Fruit fly (Drosophila melanogaster): Measurements from ENCODE around the gene CG6296.

CG6296 gene

DNA sequence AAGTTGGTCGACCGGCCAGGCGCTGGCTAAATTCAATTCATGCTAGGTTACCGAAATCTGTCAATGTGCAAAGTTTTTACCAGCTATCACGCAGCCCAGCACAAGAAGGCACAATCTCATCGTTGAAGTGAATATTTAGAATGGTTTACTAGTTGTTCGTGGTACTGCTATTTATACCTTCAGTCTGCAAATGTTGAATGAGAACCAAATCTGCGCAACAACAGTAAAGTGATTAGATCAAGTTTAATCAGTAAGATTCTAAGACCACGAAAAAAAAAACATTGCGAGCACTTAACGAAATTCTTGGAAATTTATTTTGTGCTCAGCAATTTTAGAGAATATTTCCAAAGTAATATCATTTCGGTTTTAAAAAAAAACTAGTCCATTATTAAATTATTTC lies at the start of gene CG6296:
Gene CG6296, minus strand, starts transcription at position 132 of the 400 bp plus-strand sequence.
- TF ChIP-seq CG4318 (GFP tag; optimal IDR thresholded peaks at IDR 0.05) (no peak), vri (GFP tag; optimal IDR thresholded peaks at IDR 0.05) (no peak), acj6 (GFP tag; optimal IDR thresholded peaks at IDR 0.05) (no peak), CG6808 (GFP tag; optimal IDR thresholded peaks at IDR 0.05) (no peak)

DNA sequence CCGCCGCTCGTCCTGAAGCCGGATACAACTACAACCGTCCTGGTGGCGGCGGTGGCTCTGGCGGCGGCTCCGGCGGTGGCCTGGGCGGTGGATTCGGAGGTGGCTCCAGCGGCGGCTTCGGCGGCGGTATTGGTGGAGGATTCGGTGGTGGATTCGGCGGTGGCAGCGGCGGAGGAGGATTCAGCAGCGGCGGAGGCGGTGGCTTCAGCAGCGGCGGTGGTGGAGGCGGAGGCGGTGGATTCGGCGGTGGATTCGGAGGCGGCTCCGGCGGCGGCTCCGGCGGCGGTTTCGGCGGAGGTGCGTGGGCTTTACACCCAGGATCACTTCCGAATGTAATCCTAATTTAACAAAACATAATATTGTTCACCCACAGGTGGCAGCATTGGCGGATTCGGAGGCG lies 44.3 kb upstream of the CG6296 start:
- TF ChIP-seq fkh (GFP tag; optimal IDR thresholded peaks at IDR 0.05): no peak
- no peak for TF ChIP-seq CG9139 (GFP tag; optimal IDR thresholded peaks at IDR 0.05)
- TF ChIP-seq CG3919 (GFP tag; optimal IDR thresholded peaks at IDR 0.05): no peak
- TF ChIP-seq Eip78C (GFP tag): no peak
- no peak for TF ChIP-seq CG16779 (tag; optimal IDR thresholded peaks at IDR 0.05)
- no peak for TF ChIP-seq dac (GFP tag; optimal IDR thresholded peaks at IDR 0.05)
- no peak for TF ChIP-seq CG6854 (GFP tag; optimal IDR thresholded peaks at IDR 0.05)
- TF ChIP-seq Eip75B (GFP tag; optimal IDR thresholded peaks at IDR 0.05): no peak
- no peak for TF ChIP-seq CG11902 (GFP tag; optimal IDR thresholded peaks at IDR 0.05)
- no peak for TF ChIP-seq CG6792 (GFP tag; optimal IDR thresholded peaks at IDR 0.05)
- TF ChIP-seq salr (GFP tag; optimal IDR thresholded peaks at IDR 0.05): no peak

DNA sequence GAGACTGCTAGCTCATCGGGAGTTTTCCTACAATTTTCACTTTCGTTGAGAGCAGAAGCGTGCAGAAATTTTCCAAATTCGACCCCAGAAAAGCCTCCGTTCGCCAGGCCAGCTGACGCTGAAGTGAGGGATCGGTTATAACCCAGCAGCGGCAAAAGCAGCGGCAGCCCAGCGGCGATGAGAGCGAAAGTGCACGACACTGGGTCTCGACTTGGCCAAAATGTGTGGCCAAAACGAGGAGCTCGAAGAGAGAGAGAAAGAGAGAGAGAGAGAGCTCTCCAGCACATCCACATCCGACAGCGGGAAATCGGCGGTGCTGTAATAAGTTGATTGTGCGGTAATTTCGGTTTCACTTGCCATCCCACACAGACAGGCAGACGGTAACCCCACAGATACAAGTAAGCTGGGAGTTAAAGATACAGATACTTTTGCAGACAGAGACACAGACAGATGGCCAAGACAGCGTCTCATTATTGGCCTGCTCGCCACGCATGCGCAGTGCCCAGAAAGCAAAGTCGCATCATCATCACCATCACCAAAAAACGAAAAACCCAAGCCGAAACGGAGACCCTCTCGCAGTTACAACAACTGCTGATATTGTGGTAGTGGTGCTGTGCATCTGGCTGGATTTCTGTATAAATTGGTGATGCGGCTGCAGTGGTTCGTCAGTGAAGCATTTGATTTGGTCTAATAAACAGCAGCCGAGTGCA lies 43.4 kb upstream of the CG6296 start, which contains the start of gene TwdlT:
Gene TwdlT, plus strand, starts transcription at position 660 of the 710 bp plus-strand sequence.
- TF ChIP-seq Blimp-1 (GFP tag; optimal IDR thresholded peaks at IDR 0.05): peak; percentile 95
- TF ChIP-seq CG10631 (GFP tag; optimal IDR thresholded peaks at IDR 0.05): no peak
- TF ChIP-seq svp (GFP tag): peak; percentile 15

DNA sequence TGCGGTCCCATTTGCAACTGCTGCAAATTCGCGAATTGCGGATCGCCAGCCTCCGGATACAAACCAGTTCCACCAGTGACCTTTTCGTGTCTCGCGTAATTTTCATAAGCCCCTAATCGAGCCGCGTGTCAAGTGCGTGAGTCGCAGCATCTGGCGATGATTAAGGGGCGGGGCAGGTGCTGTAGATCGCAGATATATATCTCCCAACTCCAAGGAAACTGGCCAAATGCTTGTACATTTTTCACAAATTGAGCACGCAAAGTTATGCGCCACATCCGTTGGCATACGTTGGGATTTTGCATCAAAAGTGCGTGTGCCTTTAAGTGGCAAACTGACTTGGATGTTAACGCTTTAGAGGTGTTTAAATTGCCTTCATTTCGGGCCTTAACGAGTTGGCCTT lies 34.8 kb upstream of the CG6296 start:
- TF ChIP-seq CG15336 (GFP tag; IDR thresholded peaks at IDR 0.05): no peak
- TF ChIP-seq salr (GFP tag; optimal IDR thresholded peaks at IDR 0.05): no peak
- TF ChIP-seq Met (GFP tag; optimal IDR thresholded peaks at IDR 0.05): no peak
- no peak for TF ChIP-seq CG16779 (tag; optimal IDR thresholded peaks at IDR 0.05)
- peak; percentile 8 for TF ChIP-seq Eip78C (GFP tag)
- peak in 1 of 2 experiments; percentile 93 for TF ChIP-seq ss (GFP tag; optimal IDR thresholded peaks at IDR 0.05)
- no peak for TF ChIP-seq CG32006 (GFP tag; optimal IDR thresholded peaks at IDR 0.05)
- no peak for TF ChIP-seq CG11294 (GFP tag; IDR thresholded peaks at IDR 0.05)

DNA sequence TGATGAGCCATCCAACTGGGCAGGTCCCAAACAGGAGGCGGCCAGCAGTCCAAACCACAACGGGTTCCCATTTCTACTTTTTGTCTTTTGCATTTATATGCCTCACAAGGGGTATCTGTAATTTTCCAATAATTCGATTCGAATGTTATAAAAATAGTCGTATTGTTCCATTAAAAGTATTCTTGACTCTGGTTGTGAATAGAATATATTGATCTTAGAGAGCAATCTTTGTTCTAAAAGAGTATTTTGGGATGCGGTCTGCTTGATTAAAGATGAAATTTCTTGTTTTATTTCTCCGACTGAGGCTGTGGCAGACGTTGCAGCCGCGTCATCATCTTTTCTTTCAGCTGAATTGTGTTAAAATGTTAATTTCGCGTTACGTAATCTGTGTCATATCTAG lies 28.7 kb upstream of the CG6296 start:
- TF ChIP-seq svp (GFP tag) (no peak), Eip78C (GFP tag) (peak; percentile 68), Hr4 (GFP tag; optimal IDR thresholded peaks at IDR 0.05) (peak; percentile 23), CG8119 (GFP tag; IDR thresholded peaks at IDR 0.05) (peak; percentile 51; the same call in 1 of the 3 replicates), acj6 (GFP tag; optimal IDR thresholded peaks at IDR 0.05) (no peak), net (GFP tag; optimal IDR thresholded peaks at IDR 0.05) (no peak), eg (GFP tag; IDR thresholded peaks at IDR 0.05) (peak; percentile 41; the same call in 1 of the 3 replicates), CG6163 (GFP tag; IDR thresholded peaks at IDR 0.05) (peak; percentile 30; the same call in 1 of the 3 replicates), CG6808 (GFP tag; optimal IDR thresholded peaks at IDR 0.05) (no peak), CG15336 (GFP tag; IDR thresholded peaks at IDR 0.05) (0 out of 2 replicates have a peak, but pooled peaks have one; percentile 51), CG32006 (GFP tag; optimal IDR thresholded peaks at IDR 0.05) (peak; percentile 51), CG6276 (GFP tag; optimal IDR thresholded peaks at IDR 0.05) (peak; percentile 51), OdsH (GFP tag; optimal IDR thresholded peaks at IDR 0.05) (peak; percentile 2), CG34406 (GFP tag; optimal IDR thresholded peaks at IDR 0.05) (peak; percentile 17)

DNA sequence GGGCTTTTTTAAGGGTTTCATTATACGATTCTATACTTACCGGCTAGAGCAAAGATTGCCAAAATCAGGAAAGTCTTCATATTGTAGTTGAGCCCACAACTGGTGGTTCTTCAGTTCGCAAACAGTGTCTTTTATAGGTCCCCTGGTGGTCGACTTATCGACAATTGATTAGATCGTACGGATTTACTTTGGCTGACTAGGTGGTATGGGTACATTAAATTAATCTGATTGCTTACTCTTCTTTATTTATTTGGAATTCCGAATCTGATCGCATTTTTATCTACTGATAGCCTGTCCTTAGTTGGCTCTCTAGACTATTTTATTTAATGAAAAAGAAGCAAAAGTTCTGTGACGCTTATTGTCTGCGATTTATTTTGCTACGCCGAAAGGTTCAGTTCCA lies 20.7 kb upstream of the CG6296 start, which contains the start of gene CG6271:
Gene CG6271, minus strand, starts transcription at position 101 of the 400 bp plus-strand sequence.
- TF ChIP-seq CG4318 (GFP tag; optimal IDR thresholded peaks at IDR 0.05) (no peak), lz (GFP tag; optimal IDR thresholded peaks at IDR 0.05) (no peak), Hr4 (GFP tag; optimal IDR thresholded peaks at IDR 0.05) (no peak), CG6854 (GFP tag; optimal IDR thresholded peaks at IDR 0.05) (no peak), CG8319 (GFP tag; optimal IDR thresholded peaks at IDR 0.05) (no peak), salr (GFP tag; optimal IDR thresholded peaks at IDR 0.05) (no peak), CG10631 (GFP tag; optimal IDR thresholded peaks at IDR 0.05) (no peak), dsx (GFP tag; optimal IDR thresholded peaks at IDR 0.05; ENCODE audit: poor library complexity, severe bottlenecking) (no peak)

Data from whole organism, prepupa.